Worm (Caenorhabditis elegans): ENCODE measurements around the gene nhr-157.

DNA sequence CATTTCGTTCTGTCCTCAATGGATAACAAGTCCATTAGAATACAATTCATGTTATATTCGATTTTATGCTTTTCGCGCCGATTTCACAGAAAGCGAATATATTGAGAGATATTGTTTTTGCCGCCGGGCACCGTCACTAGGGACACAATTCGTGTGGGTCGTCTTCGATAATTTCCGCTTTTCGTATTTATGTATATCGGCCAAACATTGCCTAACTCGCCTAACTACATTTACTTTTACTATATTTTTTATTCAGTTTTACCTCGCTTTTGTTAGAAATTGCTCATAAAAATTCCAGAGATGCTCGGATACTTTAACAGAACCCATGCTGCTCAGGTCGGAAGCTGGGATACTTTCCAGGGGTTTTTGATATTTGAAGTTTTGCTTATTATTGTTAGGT lies 25.9 kb upstream of the nhr-157 start, which contains the start of gene sre-9:
- TF ChIP-seq hmbx-1 (tag; optimal IDR thresholded peaks at IDR 0.05) (no peak), tra-4 (tag; optimal IDR thresholded peaks at IDR 0.05) (no peak), ama-1 (optimal IDR thresholded peaks at IDR 0.05) (no peak), hnd-1 (tag; optimal IDR thresholded peaks at IDR 0.05) (no peak), B0310.2 (tag; optimal IDR thresholded peaks at IDR 0.05) (no peak)

Data from whole organism, early embryonic.